Worm (Caenorhabditis elegans) whole organism, L4/young adult: ENCODE results near the gene tag-124.

Source experiments
- W03F9.2 ChIP-seq: fragments of 150-350 bp; optimal IDR thresholded peaks from 2 replicates; lab custom pipeline; 2014; ENCODE audit warnings: missing biosample characterization, missing genetic modification characterization
- dao-5 ChIP-seq: sonication (generic microtip); optimal IDR thresholded peaks from 2 replicates; lab custom pipeline; 2016; ENCODE audit warnings: missing genotype, missing genetic modification characterization, moderate library complexity, missing compliant biosample characterization
- him-1 ChIP-seq: sonication (generic microtip); optimal IDR thresholded peaks from 2 replicates; lab custom pipeline; 2016; ENCODE audit warnings: missing genotype, missing genetic modification reagents, missing genetic modification characterization, missing compliant biosample characterization

DNA sequence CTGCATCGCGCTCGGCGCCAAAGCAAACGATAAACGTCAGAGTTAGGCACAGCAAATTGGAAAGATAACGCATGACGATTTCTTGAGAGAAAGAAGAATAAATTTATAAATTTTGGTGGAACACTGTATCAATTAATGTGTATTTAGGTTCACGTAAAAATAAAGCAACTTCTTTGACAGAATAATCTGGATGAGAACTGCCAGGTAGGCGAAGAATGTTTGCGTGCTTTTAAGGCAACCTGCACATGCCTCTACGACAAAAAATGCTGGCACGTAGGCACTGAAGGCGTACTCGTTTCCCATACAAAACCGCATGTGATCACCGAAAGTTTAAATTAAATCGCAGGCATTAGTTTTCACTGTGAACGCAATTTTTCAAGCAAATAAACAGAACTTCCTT lies 37.9 kb upstream of the tag-124 start, which contains the start of gene F35H8.1:
- TF ChIP-seq him-1 (tag; lab: Kevin White, UChicago) (no peak), dao-5 (tag; lab: Kevin White, UChicago) (no peak), W03F9.2 (tag; lab: Kevin White, UChicago) (no peak)
